Fruit fly (Drosophila melanogaster): ENCODE results near the gene Cpr76Bd.
A peak's percentile ranks its signal among the peaks of the same experiment; 100 is the strongest.

Gene Cpr76Bd

dm6 chr3L:19495991-19496588 is 36.5 kb upstream of the Cpr76Bd start (continued):
- TF ChIP-seq CG10565 (GFP tag; optimal IDR thresholded peaks at IDR 0.05) (no peak), CG31388 (GFP tag; optimal IDR thresholded peaks at IDR 0.05) (no peak), fd3F (GFP tag; optimal IDR thresholded peaks at IDR 0.05) (no peak), Adf1 (GFP tag; IDR thresholded peaks at IDR 0.05) (no peak), CG14710 (tag; optimal IDR thresholded peaks at IDR 0.05) (no peak), tna (GFP tag; IDR thresholded peaks at IDR 0.05; ENCODE audit: partially characterized antibody) (no peak), CG12299 (tag; optimal IDR thresholded peaks at IDR 0.05) (no peak), CkIIα-i1 (GFP tag; IDR thresholded peaks at IDR 0.05) (no peak), gem (tag; optimal IDR thresholded peaks at IDR 0.05) (peak; percentile 26), E2f1 (GFP tag; IDR thresholded peaks at IDR 0.05) (no peak), D (optimal IDR thresholded peaks at IDR 0.05) (no peak), D (GFP tag; optimal IDR thresholded peaks at IDR 0.05) (no peak), Med (GFP tag) (no peak), CG6689 (GFP tag; IDR thresholded peaks at IDR 0.05) (no peak), CG15696 (tag; optimal IDR thresholded peaks at IDR 0.05) (no peak), dmrt99B (tag; optimal IDR thresholded peaks at IDR 0.05) (peak; percentile 1), hth (optimal IDR thresholded peaks at IDR 0.05) (no peak), D19B (GFP tag; optimal IDR thresholded peaks at IDR 0.05) (no peak), CG32532 (GFP tag; IDR thresholded peaks at IDR 0.05) (no peak), Poxn (GFP tag; IDR thresholded peaks at IDR 0.05) (no peak), z (GFP tag; IDR thresholded peaks at IDR 0.05) (no peak), CG15011 (GFP tag; optimal IDR thresholded peaks at IDR 0.05) (no peak), Hsf (GFP tag; optimal IDR thresholded peaks at IDR 0.05) (no peak), CG9797 (GFP tag; optimal IDR thresholded peaks at IDR 0.05) (no peak), Mrtf (GFP tag; IDR thresholded peaks at IDR 0.05) (no peak), CG11093 (GFP tag; IDR thresholded peaks at IDR 0.05) (no peak), B-H1 (GFP tag; IDR thresholded peaks at IDR 0.05) (no peak), CG7928 (GFP tag; optimal IDR thresholded peaks at IDR 0.05) (no peak), C15 (GFP tag; IDR thresholded peaks at IDR 0.05) (no peak), CG33557 (GFP tag; optimal IDR thresholded peaks at IDR 0.05) (no peak), CG6683 (GFP tag; optimal IDR thresholded peaks at IDR 0.05) (no peak), CG18764 (GFP tag; optimal IDR thresholded peaks at IDR 0.05) (no peak), Rfx (GFP tag; IDR thresholded peaks at IDR 0.05) (no peak), CG11085 (GFP tag; IDR thresholded peaks at IDR 0.05) (no peak), pzg (GFP tag; optimal IDR thresholded peaks at IDR 0.05) (no peak), pum (GFP tag; optimal IDR thresholded peaks at IDR 0.05) (no peak), CG2202 (tag; optimal IDR thresholded peaks at IDR 0.05) (no peak), pan (optimal IDR thresholded peaks at IDR 0.05) (no peak), pan (GFP tag; optimal IDR thresholded peaks at IDR 0.05 in 1 of 2, IDR thresholded peaks at IDR 0.05 in 1 of 2) (no peak), sd (tag; optimal IDR thresholded peaks at IDR 0.05) (peak; percentile 24), gce (GFP tag; IDR thresholded peaks at IDR 0.05) (no peak), CG5953 (GFP tag; IDR thresholded peaks at IDR 0.05) (no peak), cato (GFP tag; optimal IDR thresholded peaks at IDR 0.05; ENCODE audit: borderline replicate concordance) (no peak), gro (GFP tag; optimal IDR thresholded peaks at IDR 0.05) (no peak), CG15479 (GFP tag; optimal IDR thresholded peaks at IDR 0.05) (no peak), nom (GFP tag; optimal IDR thresholded peaks at IDR 0.05) (no peak), dpn (GFP tag; optimal IDR thresholded peaks at IDR 0.05) (no peak), CG10431 (GFP tag; optimal IDR thresholded peaks at IDR 0.05) (no peak), Jarid2 (GFP tag; optimal IDR thresholded peaks at IDR 0.05) (no peak), Side (GFP tag; optimal IDR thresholded peaks at IDR 0.05) (no peak), CG7987 (GFP tag; optimal IDR thresholded peaks at IDR 0.05) (no peak), CG12942 (GFP tag; optimal IDR thresholded peaks at IDR 0.05) (no peak)
